Worm (Caenorhabditis elegans) whole organism, early embryonic: Measurements from ENCODE around the gene C28H8.3.

Source experiments
- B0310.2 ChIP-seq: sonication (generic microtip); optimal IDR thresholded peaks from 2 replicates; lab custom pipeline; 2016; ENCODE audit warnings: mild to moderate bottlenecking, missing genetic modification characterization, missing compliant biosample characterization
- F13C5.2 ChIP-seq: sonication (generic microtip); optimal IDR thresholded peaks from 2 replicates; lab custom pipeline; 2017; ENCODE audit warnings: mild to moderate bottlenecking, missing genetic modification characterization, inconsistent platforms, missing compliant biosample characterization
- aly-1 ChIP-seq: sonication (generic microtip); optimal IDR thresholded peaks from 2 replicates; lab custom pipeline; 2016; ENCODE audit warnings: missing genetic modification characterization, missing compliant biosample characterization
- ama-1 ChIP-seq: fragments of 150-350 bp; optimal IDR thresholded peaks from 2 replicates; lab custom pipeline; 2014
- ceh-13 ChIP-seq: fragments of 200-800 bp; sonication (Bioruptor generic); optimal IDR thresholded peaks from 2 replicates; lab custom pipeline; 2018; ENCODE audit warnings: mild to moderate bottlenecking, missing genetic modification characterization, missing compliant biosample characterization
- ceh-36 ChIP-seq: sonication (generic microtip); optimal IDR thresholded peaks from 2 replicates; lab custom pipeline; 2016; ENCODE audit warnings: missing genetic modification characterization, inconsistent platforms, missing compliant biosample characterization
- ets-7 ChIP-seq: sonication (generic microtip); optimal IDR thresholded peaks from 2 replicates; lab custom pipeline; 2016; ENCODE audit warnings: missing genotype, missing genetic modification characterization, missing compliant biosample characterization
- flt-1 ChIP-seq: fragments of 200-800 bp; sonication (Bioruptor generic); IDR thresholded peaks from 2 replicates; pipeline ENCODE4 v1.3.6; 2022; ENCODE audit warnings: missing genetic modification characterization, missing compliant biosample characterization
- hmbx-1 ChIP-seq: sonication (generic microtip); optimal IDR thresholded peaks from 2 replicates; lab custom pipeline; 2016; ENCODE audit warnings: mild to moderate bottlenecking, missing genetic modification characterization, missing compliant biosample characterization
- hmg-4 ChIP-seq: fragments of 200-800 bp; sonication (Bioruptor generic); optimal IDR thresholded peaks from 2 replicates; lab custom pipeline; 2018; ENCODE audit warnings: mild to moderate bottlenecking, missing genetic modification characterization, missing compliant biosample characterization
- hnd-1 ChIP-seq: sonication (generic microtip); optimal IDR thresholded peaks from 2 replicates; lab custom pipeline; 2016; ENCODE audit warnings: missing genetic modification characterization, missing compliant biosample characterization
- pes-1 ChIP-seq: fragments of 200-800 bp; sonication (Bioruptor generic); IDR thresholded peaks from 2 replicates; pipeline ENCODE4 v1.3.6; 2022; ENCODE audit warnings: missing genetic modification reagents, missing genetic modification characterization, missing compliant biosample characterization
- scrt-1 ChIP-seq: fragments of 200-800 bp; sonication (Bioruptor generic); IDR thresholded peaks from 2 replicates; pipeline ENCODE4 v1.3.6; 2022; ENCODE audit warnings: missing genetic modification characterization, missing compliant biosample characterization
- sea-1 ChIP-seq: fragments of 200-800 bp; sonication (Bioruptor generic); conservative IDR thresholded peaks from 2 replicates; pipeline ENCODE4 v1.3.6; 2022; ENCODE audit warnings: missing genetic modification characterization, missing compliant biosample characterization
- tbx-11 ChIP-seq: fragments of 200-800 bp; sonication (Bioruptor generic); IDR thresholded peaks from 2 replicates; pipeline ENCODE4 v1.3.6; 2022; ENCODE audit warnings: missing genetic modification characterization, missing compliant biosample characterization
- tbx-37 ChIP-seq: fragments of 200-800 bp; sonication (Bioruptor generic); conservative IDR thresholded peaks from 2 replicates; pipeline ENCODE4 v1.3.6; 2022; ENCODE audit warnings: missing genetic modification reagents, missing genetic modification characterization, missing compliant biosample characterization
- tra-4 ChIP-seq: sonication (generic microtip); optimal IDR thresholded peaks from 2 replicates; lab custom pipeline; 2017; ENCODE audit warnings: missing genetic modification characterization, missing compliant biosample characterization

Gene C28H8.3

ce11 chrIII:5959049-5959448, 50.5 kb downstream of the C28H8.3 start:
- TF ChIP-seq hnd-1 (tag; lab: Kevin White, UChicago) (no peak), hmg-4 (no peak), sea-1 (GFP tag; lab: Robert Waterston, UW) (no peak), flt-1 (no peak), ceh-36 (no peak), ceh-13 (GFP tag; lab: Kevin White, UChicago) (no peak), tbx-37 (GFP tag; lab: Robert Waterston, UW) (no peak), ama-1 (lab: Kevin White, UChicago) (no peak), tra-4 (tag; lab: Kevin White, UChicago) (no peak), B0310.2 (tag; lab: Kevin White, UChicago) (no peak), F13C5.2 (tag; lab: Kevin White, UChicago) (no peak), scrt-1 (GFP tag; lab: Robert Waterston, UW) (no peak), tbx-11 (GFP tag; lab: Robert Waterston, UW) (no peak), ets-7 (tag; lab: Kevin White, UChicago) (no peak), hmbx-1 (no peak), aly-1 (tag; lab: Kevin White, UChicago) (no peak)

ce11 chrIII:5961560-5961959, 53.1 kb downstream of the C28H8.3 start:
- no peak for TF ChIP-seq hnd-1 (tag; lab: Kevin White, UChicago)
- TF ChIP-seq aly-1 (tag; lab: Kevin White, UChicago) = no peak
- TF ChIP-seq ceh-13 (GFP tag; lab: Kevin White, UChicago) = no peak
- no peak for TF ChIP-seq tra-4 (tag; lab: Kevin White, UChicago)
- TF ChIP-seq flt-1 = no peak
- no peak for TF ChIP-seq sea-1 (GFP tag; lab: Robert Waterston, UW)
- TF ChIP-seq scrt-1 (GFP tag; lab: Robert Waterston, UW) = no peak
- TF ChIP-seq ceh-36 = no peak
- no peak for TF ChIP-seq F13C5.2 (tag; lab: Kevin White, UChicago)
- no peak for TF ChIP-seq hmg-4
- no peak for TF ChIP-seq ets-7 (tag; lab: Kevin White, UChicago)
- TF ChIP-seq hmbx-1 = no peak
- TF ChIP-seq B0310.2 (tag; lab: Kevin White, UChicago) = no peak
- no peak for TF ChIP-seq tbx-11 (GFP tag; lab: Robert Waterston, UW)
- TF ChIP-seq pes-1 (GFP tag; lab: Robert Waterston, UW) = no peak
- TF ChIP-seq ama-1 (lab: Kevin White, UChicago) = no peak
- no peak for TF ChIP-seq tbx-37 (GFP tag; lab: Robert Waterston, UW)

ce11 chrIII:5964058-5964632, 55.6 kb downstream of the C28H8.3 start:
- TF ChIP-seq ama-1 (lab: Kevin White, UChicago) = no peak
- no peak for TF ChIP-seq hmbx-1
- TF ChIP-seq F13C5.2 (tag; lab: Kevin White, UChicago) = no peak
- TF ChIP-seq hmg-4 = no peak
- no peak for TF ChIP-seq sea-1 (GFP tag; lab: Robert Waterston, UW)
- TF ChIP-seq hnd-1 (tag; lab: Kevin White, UChicago) = no peak
- TF ChIP-seq ceh-13 (GFP tag; lab: Kevin White, UChicago) = no peak
- TF ChIP-seq tbx-11 (GFP tag; lab: Robert Waterston, UW) = no peak
- TF ChIP-seq ets-7 (tag; lab: Kevin White, UChicago) = no peak
- no peak for TF ChIP-seq tbx-37 (GFP tag; lab: Robert Waterston, UW)
- TF ChIP-seq flt-1 = no peak
- TF ChIP-seq B0310.2 (tag; lab: Kevin White, UChicago) = no peak
- TF ChIP-seq scrt-1 (GFP tag; lab: Robert Waterston, UW) = no peak
- TF ChIP-seq pes-1 (GFP tag; lab: Robert Waterston, UW) = no peak
